Fruit fly (Drosophila melanogaster) whole organism, embryonic: ENCODE measurements around the gene CG42764.

Experiments used
- Atf6 ChIP-seq: fragments of 200-800 bp; sonication (Bioruptor generic); IDR thresholded peaks from 2 replicates; pipeline ENCODE4 v1.3.6; 2022; ENCODE audit warnings: missing biosample characterization, missing genetic modification characterization
- CG1024 ChIP-seq: fragments of 200-800 bp; sonication (Bioruptor generic); IDR thresholded peaks from 2 replicates; pipeline ENCODE4 v1.3.6; 2022; ENCODE audit warnings: missing biosample characterization, missing genetic modification characterization
- CG10274 ChIP-seq: fragments of 200-800 bp; sonication (Bioruptor generic); optimal IDR thresholded peaks from 3 replicates; lab custom pipeline; 2017; ENCODE audit warnings: missing biosample characterization, mild to moderate bottlenecking, missing genetic modification characterization
- CG10462 ChIP-seq: fragments of 200-800 bp; sonication (Bioruptor generic); optimal IDR thresholded peaks from 2 replicates; lab custom pipeline; 2016; ENCODE audit warnings: missing biosample characterization, missing genetic modification characterization
- CG10565 ChIP-seq: fragments of 200-800 bp; sonication (Bioruptor generic); optimal IDR thresholded peaks from 3 replicates; lab custom pipeline; 2016; ENCODE audit warnings: missing biosample characterization, mild to moderate bottlenecking, missing genetic modification characterization
- CG10654 ChIP-seq: fragments of 200-800 bp; sonication (Bioruptor generic); optimal IDR thresholded peaks from 2 replicates; lab custom pipeline; 2016; ENCODE audit warnings: missing biosample characterization, missing genetic modification characterization
- CG10959 ChIP-seq: fragments of 200-800 bp; sonication (Bioruptor generic); IDR thresholded peaks from 2 replicates; pipeline ENCODE4 v1.3.6; 2022; ENCODE audit warnings: missing biosample characterization, missing genetic modification characterization
- CG12659 ChIP-seq: fragments of 200-800 bp; sonication (Bioruptor generic); optimal IDR thresholded peaks from 3 replicates; lab custom pipeline; 2017; ENCODE audit warnings: mild to moderate bottlenecking, missing biosample characterization, missing genetic modification reagents, missing genetic modification characterization
- CG13775 ChIP-seq: fragments of 200-800 bp; sonication (Bioruptor generic); optimal IDR thresholded peaks from 3 replicates; lab custom pipeline; 2017; ENCODE audit warnings: missing biosample characterization, mild to moderate bottlenecking, missing genetic modification characterization
- CG13894 ChIP-seq: fragments of 200-800 bp; sonication (Bioruptor generic); optimal IDR thresholded peaks from 3 replicates; lab custom pipeline; 2018; ENCODE audit warnings: missing biosample characterization, mild to moderate bottlenecking, missing genetic modification characterization, moderate library complexity
- CG14014 ChIP-seq: fragments of 200-800 bp; sonication (Bioruptor generic); IDR thresholded peaks from 2 replicates; pipeline ENCODE4 v1.3.6; 2022; ENCODE audit warnings: missing biosample characterization, missing genetic modification characterization
- CG14710 ChIP-seq: fragments of 200-800 bp; sonication (Bioruptor generic); optimal IDR thresholded peaks from 3 replicates; lab custom pipeline; 2019; ENCODE audit warnings: missing biosample characterization, mild to moderate bottlenecking, missing genetic modification characterization, moderate library complexity
- CG15696 ChIP-seq: fragments of 200-800 bp; sonication (Bioruptor generic); optimal IDR thresholded peaks from 2 replicates; lab custom pipeline; 2019; ENCODE audit warnings: missing biosample characterization, mild to moderate bottlenecking, missing genetic modification characterization, moderate library complexity
- CG1602 ChIP-seq: fragments of 200-800 bp; sonication (Bioruptor generic); optimal IDR thresholded peaks from 3 replicates; lab custom pipeline; 2016; ENCODE audit warnings: missing biosample characterization, missing genetic modification characterization
- CG17385 ChIP-seq: fragments of 200-800 bp; sonication (Bioruptor generic); optimal IDR thresholded peaks from 3 replicates; lab custom pipeline; 2018; ENCODE audit warnings: missing biosample characterization, mild to moderate bottlenecking, missing genetic modification characterization
- CG18011 ChIP-seq: fragments of 200-800 bp; sonication (Bioruptor generic); optimal IDR thresholded peaks from 2 replicates; lab custom pipeline; 2017; ENCODE audit warnings: missing biosample characterization, missing genetic modification characterization, mild to moderate bottlenecking, moderate library complexity, missing genotype
- CG18764 ChIP-seq: fragments of 200-800 bp; sonication (Bioruptor generic); optimal IDR thresholded peaks from 3 replicates; lab custom pipeline; 2016; ENCODE audit warnings: missing biosample characterization, missing genetic modification characterization
- CG2202 ChIP-seq: fragments of 200-800 bp; sonication (Bioruptor generic); optimal IDR thresholded peaks from 2 replicates; lab custom pipeline; 2018; ENCODE audit warnings: missing biosample characterization, mild to moderate bottlenecking, missing genetic modification characterization
- CG2712 ChIP-seq: fragments of 200-800 bp; optimal IDR thresholded peaks from 3 replicates; lab custom pipeline; 2019; ENCODE audit warnings: missing biosample characterization, mild to moderate bottlenecking, missing genetic modification characterization, moderate library complexity
- CG3407 ChIP-seq: fragments of 200-800 bp; sonication (Bioruptor generic); optimal IDR thresholded peaks from 2 replicates; lab custom pipeline; 2018; ENCODE audit warnings: missing biosample characterization, mild to moderate bottlenecking, missing genetic modification characterization
- CG4360 ChIP-seq: fragments of 200-800 bp; sonication (Bioruptor generic); IDR thresholded peaks from 2 replicates; pipeline ENCODE4 v1.3.6; 2022; ENCODE audit warnings: missing biosample characterization, missing genetic modification characterization
- CG6683 ChIP-seq: fragments of 200-800 bp; sonication (Bioruptor generic); optimal IDR thresholded peaks from 2 replicates; lab custom pipeline; 2017; ENCODE audit warnings: missing biosample characterization, mild to moderate bottlenecking, missing genetic modification characterization, missing genetic modification reagents
- CG6854 ChIP-seq: fragments of 200-800 bp; sonication (Bioruptor generic); optimal IDR thresholded peaks from 3 replicates; lab custom pipeline; 2017; ENCODE audit warnings: missing biosample characterization, mild to moderate bottlenecking, missing genetic modification characterization
- CG8359 ChIP-seq: fragments of 200-800 bp; sonication (Bioruptor generic); optimal IDR thresholded peaks from 2 replicates; lab custom pipeline; 2017; ENCODE audit warnings: missing biosample characterization, mild to moderate bottlenecking, missing genetic modification characterization, borderline replicate concordance
- CG9437 ChIP-seq: fragments of 200-800 bp; sonication (Bioruptor generic); optimal IDR thresholded peaks from 2 replicates; lab custom pipeline; 2018; ENCODE audit warnings: missing biosample characterization, mild to moderate bottlenecking, missing genetic modification characterization
- CkIIα-i1 ChIP-seq: fragments of 200-800 bp; sonication (Bioruptor generic); IDR thresholded peaks from 2 replicates; pipeline ENCODE4 v1.3.6; 2022; ENCODE audit warnings: missing biosample characterization, missing genetic modification characterization
- CrebB ChIP-seq: fragments of 200-800 bp; sonication (Bioruptor generic); optimal IDR thresholded peaks from 3 replicates; lab custom pipeline; 2018; ENCODE audit warnings: missing biosample characterization, mild to moderate bottlenecking, missing genetic modification characterization
- E2f1 ChIP-seq: fragments of 200-800 bp; sonication (Bioruptor generic); IDR thresholded peaks from 2 replicates; pipeline ENCODE4 v1.3.6; 2022; ENCODE audit warnings: missing biosample characterization, missing genetic modification characterization
- Ets65A ChIP-seq: fragments of 200-800 bp; sonication (Bioruptor generic); peaks from one replicate; lab custom pipeline; 2016; ENCODE audit warnings: missing biosample characterization, missing genetic modification characterization
- HHEX ChIP-seq: fragments of 200-800 bp; sonication (Bioruptor generic); optimal IDR thresholded peaks from 3 replicates; lab custom pipeline; 2017; ENCODE audit warnings: missing biosample characterization, mild to moderate bottlenecking, missing genetic modification characterization, missing genetic modification reagents
- MESR4 ChIP-seq: fragments of 200-800 bp; sonication (Bioruptor generic); optimal IDR thresholded peaks from 2 replicates; lab custom pipeline; 2018; ENCODE audit warnings: missing biosample characterization, mild to moderate bottlenecking, missing genetic modification characterization, moderate library complexity
- Med ChIP-seq: fragments of 200-800 bp; sonication (Bioruptor generic); peaks from one replicate; lab custom pipeline; 2016; ENCODE audit warnings: missing biosample characterization, missing genetic modification characterization, mild to moderate bottlenecking, inconsistent platforms, moderate library complexity
- NfI ChIP-seq: fragments of 200-800 bp; sonication (Bioruptor generic); optimal IDR thresholded peaks from 3 replicates; lab custom pipeline; 2018; ENCODE audit warnings: missing biosample characterization, mild to moderate bottlenecking, missing genetic modification characterization, moderate library complexity
- abd-A ChIP-seq: fragments of 200-800 bp; sonication (Bioruptor generic); optimal IDR thresholded peaks from 3 replicates; lab custom pipeline; 2019; ENCODE audit warnings: missing biosample characterization, mild to moderate bottlenecking, missing genetic modification characterization, moderate library complexity
- bab2 ChIP-seq: fragments of 200-800 bp; sonication (Bioruptor generic); optimal IDR thresholded peaks from 2 replicates; lab custom pipeline; 2016; ENCODE audit warnings: missing biosample characterization, missing genetic modification characterization
- cad ChIP-seq: fragments of >200 bp; optimal IDR thresholded peaks from 2 replicates; lab custom pipeline; 2017; ENCODE audit warnings: missing biosample characterization, missing genetic modification characterization
- crol ChIP-seq: fragments of 200-800 bp; sonication (Bioruptor generic); IDR thresholded peaks from 2 replicates; pipeline ENCODE4 v1.3.6; 2022; ENCODE audit warnings: missing biosample characterization, missing genetic modification characterization
- da ChIP-seq: fragments of 200-800 bp; sonication (Bioruptor generic); optimal IDR thresholded peaks from 2 replicates; lab custom pipeline; 2016; ENCODE audit warnings: missing biosample characterization, missing genetic modification characterization
- disco-r ChIP-seq: fragments of 200-800 bp; sonication (Bioruptor generic); optimal IDR thresholded peaks from 2 replicates; lab custom pipeline; 2016; ENCODE audit warnings: missing biosample characterization, missing genetic modification characterization
- en ChIP-seq: fragments of 200-800 bp; sonication (Bioruptor generic); optimal IDR thresholded peaks from 2 replicates; lab custom pipeline; 2016; ENCODE audit warnings: missing biosample characterization, missing genetic modification characterization
- gce ChIP-seq: fragments of 200-800 bp; sonication (Bioruptor generic); IDR thresholded peaks from 3 replicates; pipeline ENCODE4 v1.3.6; 2022; ENCODE audit warnings: missing biosample characterization, missing genetic modification characterization
- gem ChIP-seq: fragments of 200-800 bp; sonication (Bioruptor generic); optimal IDR thresholded peaks from 2 replicates; lab custom pipeline; 2019; ENCODE audit warnings: missing biosample characterization, mild to moderate bottlenecking, missing genetic modification characterization, moderate library complexity
- ken ChIP-seq: fragments of 200-800 bp; sonication (Bioruptor generic); IDR thresholded peaks from 3 replicates; pipeline ENCODE4 v1.3.6; 2022; ENCODE audit warnings: missing biosample characterization, missing genetic modification characterization
- lov ChIP-seq, 2 experiments: fragments of 200-800 bp in 1 of 2; fragments of >200 bp in 1 of 2; sonication (Bioruptor generic) in 1 of 2; IDR thresholded peaks in 1 of 2; optimal IDR thresholded peaks in 1 of 2; 2 replicates in 1 of 2; 3 replicates in 1 of 2; pipeline versions ENCODE4 v1.3.6 to Lab custom; 2017 to 2022; ENCODE audit warnings: missing biosample characterization in 1 of 2, missing genetic modification characterization in 1 of 2
- sc ChIP-seq, 3 experiments: fragments of >200 bp in 2 of 3; fragments of 200-800 bp in 1 of 3; sonication (Bioruptor generic) in 1 of 3; optimal IDR thresholded peaks; 2 replicates in 2 of 3; 3 replicates in 1 of 3; lab custom pipeline; 2017; ENCODE audit warnings: mild to moderate bottlenecking in 1 of 3, missing biosample characterization in 1 of 3, missing genetic modification characterization in 1 of 3, missing genetic modification reagents in 1 of 3
- trem ChIP-seq: fragments of 200-800 bp; optimal IDR thresholded peaks from 3 replicates; lab custom pipeline; 2019; ENCODE audit warnings: missing biosample characterization, mild to moderate bottlenecking, missing genetic modification characterization, moderate library complexity

The CG42764 gene

DNA sequence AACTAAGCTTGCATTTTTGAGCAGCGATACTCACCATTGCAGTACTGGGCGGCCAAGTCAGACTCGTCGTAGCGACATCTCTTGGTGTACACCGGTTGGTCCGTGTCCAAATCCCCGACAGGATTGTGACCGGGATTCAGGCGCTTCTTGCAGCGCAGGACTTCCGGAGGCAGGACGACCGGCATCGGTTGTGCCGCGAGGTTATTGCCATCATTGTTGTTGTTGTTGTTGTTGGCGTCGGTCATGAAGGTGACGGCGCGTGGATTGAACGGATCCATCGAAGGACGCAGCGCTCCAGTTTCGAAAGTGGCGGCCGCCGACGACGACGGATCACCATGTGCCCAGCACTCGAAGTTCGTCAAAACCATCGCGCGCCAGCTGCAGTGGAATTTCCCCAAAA is 6.8 kb upstream of the CG42764 start:
- TF ChIP-seq da (GFP tag; lab: Kevin White, UChicago), result peak; percentile 21
- TF ChIP-seq lov (optimal IDR thresholded peaks at IDR 0.05; lab: Kevin White, UChicago), result no peak
- 0 out of 3 replicates have a peak, but pooled peaks have one; percentile 50 for TF ChIP-seq lov (GFP tag; IDR thresholded peaks at IDR 0.05; lab: Robert Waterston, UW)
- TF ChIP-seq CG1024 (GFP tag; lab: Robert Waterston, UW), result no peak
- no peak for TF ChIP-seq cad
- TF ChIP-seq Med (GFP tag; lab: Kevin White, UChicago), result peak; percentile 68
- peak; percentile 85 for TF ChIP-seq CG4360

DNA sequence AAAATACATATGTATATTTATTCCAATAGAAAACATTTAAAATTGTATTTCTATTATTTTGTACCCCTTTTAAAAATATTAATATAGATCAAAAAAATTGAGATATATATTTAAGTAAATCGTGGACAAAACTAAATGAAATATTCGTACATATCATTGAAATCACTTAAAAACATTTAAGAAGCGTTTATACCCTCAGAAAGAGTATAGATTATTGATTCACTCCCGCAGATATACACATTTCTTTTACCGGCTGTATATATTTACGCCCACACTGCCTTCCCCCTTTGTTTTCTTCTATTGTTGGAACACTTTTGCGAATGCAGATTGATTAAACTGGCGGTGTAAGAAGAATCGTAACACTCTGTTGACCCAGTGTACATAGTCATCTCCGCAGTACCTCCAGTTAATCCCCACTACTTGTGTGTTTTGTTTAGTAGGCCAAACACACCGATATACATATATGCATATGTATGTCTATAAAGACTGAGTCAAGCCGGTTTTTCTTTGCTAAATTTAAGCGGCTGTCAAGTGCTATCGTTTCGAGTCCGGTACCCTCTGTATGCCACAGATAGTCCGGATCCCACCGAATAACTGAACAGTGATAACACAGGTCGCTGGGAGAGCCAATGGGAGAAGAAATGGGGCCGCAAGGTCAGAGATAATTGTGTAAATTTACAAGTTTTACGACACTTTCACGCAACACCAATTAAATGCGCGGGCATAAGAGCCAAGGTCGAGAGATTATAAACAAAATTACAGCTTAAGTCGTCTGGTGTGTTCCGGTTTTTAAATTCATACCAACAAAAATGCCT is 5.9 kb upstream of the CG42764 start:
- TF ChIP-seq CkIIα-i1, result no peak
- no peak for TF ChIP-seq abd-A (tag; lab: Kevin White, UChicago)
- TF ChIP-seq E2f1, result no peak
- TF ChIP-seq CG10959, result peak; percentile 6; the same call in 1 of the 2 replicates
- peak; percentile 28 for TF ChIP-seq CG2712 (tag; lab: Kevin White, UChicago)
- no peak for TF ChIP-seq CG13775 (GFP tag; lab: Kevin White, UChicago)
- peak; percentile 71 for TF ChIP-seq CG15696 (tag; lab: Kevin White, UChicago)
- TF ChIP-seq gem, result peak; percentile 44
- peak; percentile 20; the same call in 1 of the 2 replicates for TF ChIP-seq CG14014 (GFP tag; lab: Robert Waterston, UW)
- TF ChIP-seq CG17385 (GFP tag; lab: Kevin White, UChicago), result peak; percentile 43
- peak; percentile 46 for TF ChIP-seq CG18764 (GFP tag; lab: Kevin White, UChicago)
- TF ChIP-seq CG9437, result peak; percentile 22
- TF ChIP-seq CG12659 (GFP tag; lab: Kevin White, UChicago), result peak; percentile 25
- TF ChIP-seq NfI (GFP tag; lab: Kevin White, UChicago), result peak; percentile 27
- peak; percentile 12 for TF ChIP-seq CG13894 (tag; lab: Kevin White, UChicago)
- TF ChIP-seq CG10565 (GFP tag; lab: Kevin White, UChicago), result no peak
- TF ChIP-seq sc (optimal IDR thresholded peaks at IDR 0.05; lab: Kevin White, UChicago), result no peak
- TF ChIP-seq sc (GFP tag; optimal IDR thresholded peaks at IDR 0.05; lab: Kevin White, UChicago), result peak; percentile 78
- TF ChIP-seq CG10462 (GFP tag; lab: Kevin White, UChicago), result peak; percentile 41
- 0 out of 3 replicates have a peak, but pooled peaks have one; percentile 64 for TF ChIP-seq gce (GFP tag; lab: Robert Waterston, UW)
- TF ChIP-seq trem (tag; lab: Kevin White, UChicago), result peak; percentile 1
- TF ChIP-seq crol (GFP tag; lab: Robert Waterston, UW), result peak; percentile 7; the same call in 1 of the 2 replicates
- TF ChIP-seq CG10654 (GFP tag; lab: Kevin White, UChicago), result peak; percentile 46
- TF ChIP-seq CG6854 (GFP tag; lab: Kevin White, UChicago), result peak; percentile 55
- peak; percentile 39 for TF ChIP-seq CG8359 (GFP tag; lab: Kevin White, UChicago)
- TF ChIP-seq CG2202 (tag; lab: Kevin White, UChicago), result peak; percentile 80
- peak; percentile 81 for TF ChIP-seq bab2 (GFP tag; lab: Kevin White, UChicago)
- peak; percentile 37 for TF ChIP-seq CG6683 (GFP tag; lab: Kevin White, UChicago)
- peak; percentile 75 for TF ChIP-seq HHEX (GFP tag; lab: Kevin White, UChicago)
- peak; percentile 31 for TF ChIP-seq en (GFP tag; lab: Kevin White, UChicago)
- 0 out of 2 replicates have a peak, but pooled peaks have one; percentile 29 for TF ChIP-seq Atf6 (GFP tag; lab: Robert Waterston, UW)
- TF ChIP-seq CG18011, result peak; percentile 21
- peak; percentile 61 for TF ChIP-seq disco-r
- peak; percentile 16 for TF ChIP-seq CG14710 (tag; lab: Kevin White, UChicago)
- TF ChIP-seq MESR4 (GFP tag; lab: Kevin White, UChicago), result peak; percentile 12
- peak; percentile 69 for TF ChIP-seq CrebB (tag; lab: Kevin White, UChicago)
- peak; percentile 77 for TF ChIP-seq CG3407 (GFP tag; lab: Kevin White, UChicago)
- TF ChIP-seq ken (GFP tag; lab: Robert Waterston, UW), result peak; percentile 29; the same call in 1 of the 3 replicates
- no peak for TF ChIP-seq CG10274 (GFP tag; lab: Kevin White, UChicago)
- peak; percentile 45 for TF ChIP-seq CG1602
- peak; percentile 47 for TF ChIP-seq Ets65A (GFP tag; lab: Kevin White, UChicago)
